Fruit fly (Drosophila melanogaster): Measurements from ENCODE around the gene ome.
A peak's percentile ranks its signal among the peaks of the same experiment; 100 is the strongest.

ome gene

DNA sequence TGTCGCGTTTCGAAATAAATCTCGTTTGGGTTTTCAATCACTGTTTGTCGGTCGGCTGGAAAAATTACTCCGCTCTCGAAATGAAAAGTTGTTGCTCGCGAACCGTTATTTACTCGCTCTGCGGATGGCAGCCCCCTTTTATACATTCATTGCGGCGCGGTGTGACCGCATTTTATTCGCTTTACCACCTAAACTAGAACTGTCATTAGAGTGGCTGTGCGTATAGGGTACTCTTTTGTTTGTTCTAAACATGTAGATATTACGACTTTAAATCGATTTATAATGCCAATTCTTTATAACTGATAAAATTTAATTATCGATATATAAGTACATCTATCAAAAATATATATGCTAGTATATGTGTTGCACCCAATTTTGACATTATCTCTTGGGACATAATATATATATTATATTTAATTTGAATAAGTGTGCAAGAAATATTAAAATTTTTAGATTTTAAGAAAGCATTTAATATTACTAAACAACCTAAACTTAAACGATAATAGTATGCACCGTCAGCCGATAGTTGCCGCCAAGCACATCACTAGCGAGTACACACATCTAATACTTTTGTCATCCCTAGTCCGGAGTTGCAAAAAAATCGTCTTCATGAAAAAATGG, 113.7 kb downstream of the ome start, which contains the start of the genes bmm and Tdrd3 (continued):
- TF ChIP-seq Stat92E (GFP tag; optimal IDR thresholded peaks at IDR 0.05) (peak in 1 of 3 experiments; percentile 63), Scr (GFP tag; IDR thresholded peaks at IDR 0.05; ENCODE audit: partially characterized antibody) (peak; percentile 95), CG6272 (GFP tag; IDR thresholded peaks at IDR 0.05) (peak; percentile 88), wek (GFP tag; optimal IDR thresholded peaks at IDR 0.05) (peak; percentile 98), B-H1 (GFP tag; IDR thresholded peaks at IDR 0.05) (0 out of 3 replicates have a peak, but pooled peaks have one; percentile 43), CG10267 (tag; optimal IDR thresholded peaks at IDR 0.05) (peak; percentile 88), CG13624 (GFP tag; optimal IDR thresholded peaks at IDR 0.05) (peak; percentile 35), CG12391 (tag; optimal IDR thresholded peaks at IDR 0.05) (peak; percentile 95), Doc3 (GFP tag; IDR thresholded peaks at IDR 0.05; ENCODE audit: partially characterized antibody) (peak; percentile 88), lmd (GFP tag; IDR thresholded peaks at IDR 0.05) (peak; percentile 84), CG8089 (GFP tag; optimal IDR thresholded peaks at IDR 0.05) (no peak), emc (GFP tag; optimal IDR thresholded peaks at IDR 0.05) (no peak), CG16779 (GFP tag; IDR thresholded peaks at IDR 0.05) (peak; percentile 15; the same call in 1 of the 2 replicates), CG15073 (GFP tag; optimal IDR thresholded peaks at IDR 0.05) (no peak), CG16863 (GFP tag; optimal IDR thresholded peaks at IDR 0.05) (no peak), danr (GFP tag; IDR thresholded peaks at IDR 0.05) (no peak), Asciz (GFP tag; optimal IDR thresholded peaks at IDR 0.05) (peak; percentile 63), CG9932 (GFP tag; IDR thresholded peaks at IDR 0.05) (peak; percentile 96), Hr3 (GFP tag; optimal IDR thresholded peaks at IDR 0.05) (peak; percentile 89), Usf (GFP tag; optimal IDR thresholded peaks at IDR 0.05) (peak; percentile 79), CG1603 (tag; optimal IDR thresholded peaks at IDR 0.05) (peak; percentile 22), CG14860 (GFP tag; IDR thresholded peaks at IDR 0.05; ENCODE audit: partially characterized antibody) (peak; percentile 78), CG13894 (tag; optimal IDR thresholded peaks at IDR 0.05) (peak; percentile 88), gfzf (GFP tag; optimal IDR thresholded peaks at IDR 0.05) (peak; percentile 77), p53 (GFP tag; optimal IDR thresholded peaks at IDR 0.05) (no peak), CG34376 (GFP tag; optimal IDR thresholded peaks at IDR 0.05) (peak; percentile 49), amos (GFP tag; IDR thresholded peaks at IDR 0.05; ENCODE audit: partially characterized antibody) (peak; percentile 91), sens (GFP tag) (peak; percentile 83), Hr51 (GFP tag; optimal IDR thresholded peaks at IDR 0.05) (peak; percentile 17 to 84), sisA (GFP tag; IDR thresholded peaks at IDR 0.05) (peak; percentile 70), Hey (tag; optimal IDR thresholded peaks at IDR 0.05) (no peak), Chrac-16 (GFP tag; optimal IDR thresholded peaks at IDR 0.05) (peak; percentile 79), Sox100B (GFP tag; optimal IDR thresholded peaks at IDR 0.05) (peak; percentile 86), br (optimal IDR thresholded peaks at IDR 0.05) (no peak), Atf-2 (GFP tag; optimal IDR thresholded peaks at IDR 0.05) (no peak), bcd (GFP tag; optimal IDR thresholded peaks at IDR 0.05) (peak; percentile 80), NC2α (GFP tag; optimal IDR thresholded peaks at IDR 0.05) (peak; percentile 30), Bteb2 (GFP tag; optimal IDR thresholded peaks at IDR 0.05) (peak; percentile 53), CG6854 (GFP tag; optimal IDR thresholded peaks at IDR 0.05) (peak; percentile 47), CG4404 (GFP tag; IDR thresholded peaks at IDR 0.05) (peak; percentile 60), BEAF-32 (GFP tag; optimal IDR thresholded peaks at IDR 0.05) (peak; percentile 93), hth (optimal IDR thresholded peaks at IDR 0.05) (no peak), tin (GFP tag; optimal IDR thresholded peaks at IDR 0.05) (peak; percentile 80), CG2678 (tag; optimal IDR thresholded peaks at IDR 0.05) (peak; percentile 91), jing (GFP tag; optimal IDR thresholded peaks at IDR 0.05) (no peak), ci (GFP tag; IDR thresholded peaks at IDR 0.05) (peak; percentile 73), bbx (GFP tag; IDR thresholded peaks at IDR 0.05; ENCODE audit: partially characterized antibody) (peak; percentile 76), lbe (GFP tag; optimal IDR thresholded peaks at IDR 0.05) (peak; percentile 44), dan (GFP tag; IDR thresholded peaks at IDR 0.05) (no peak), CG15514 (GFP tag; optimal IDR thresholded peaks at IDR 0.05) (peak; percentile 61)

Data from whole organism, embryonic.